Fruit fly (Drosophila melanogaster) whole organism, embryonic: ENCODE data around the gene Polr3A.

Experiments used
- Asciz ChIP-seq: fragments of 200-800 bp; sonication (Bioruptor generic); optimal IDR thresholded peaks from 2 replicates; lab custom pipeline; 2017; ENCODE audit warnings: missing biosample characterization, mild to moderate bottlenecking, missing genetic modification characterization, missing genetic modification reagents
- Atf-2 ChIP-seq: fragments of 200-800 bp; sonication (Bioruptor generic); optimal IDR thresholded peaks from 2 replicates; lab custom pipeline; 2016; ENCODE audit warnings: missing biosample characterization, missing genetic modification characterization
- CG11695 ChIP-seq: fragments of 200-800 bp; sonication (Bioruptor generic); IDR thresholded peaks from 3 replicates; pipeline ENCODE4 v1.3.6; 2022; ENCODE audit warnings: missing biosample characterization, missing genetic modification characterization
- CG12299 ChIP-seq: fragments of 200-800 bp; sonication (Bioruptor generic); optimal IDR thresholded peaks from 2 replicates; lab custom pipeline; 2018; ENCODE audit warnings: missing biosample characterization, mild to moderate bottlenecking, missing genetic modification characterization
- CG14050 ChIP-seq: fragments of 200-800 bp; sonication (Bioruptor generic); IDR thresholded peaks from 3 replicates; pipeline ENCODE4 v1.3.6; 2022; ENCODE audit warnings: missing biosample characterization, missing genetic modification characterization
- CG17361 ChIP-seq: fragments of 200-800 bp; sonication (Bioruptor generic); IDR thresholded peaks from 3 replicates; pipeline ENCODE4 v1.3.6; 2022; ENCODE audit warnings: missing biosample characterization, missing genetic modification characterization
- CG2199 ChIP-seq: fragments of 200-800 bp; sonication (Bioruptor generic); IDR thresholded peaks from 3 replicates; pipeline ENCODE4 v1.3.6; 2022; ENCODE audit warnings: missing biosample characterization, missing genetic modification characterization
- CG2202 ChIP-seq: fragments of 200-800 bp; sonication (Bioruptor generic); optimal IDR thresholded peaks from 2 replicates; lab custom pipeline; 2018; ENCODE audit warnings: missing biosample characterization, mild to moderate bottlenecking, missing genetic modification characterization
- CG2712 ChIP-seq: fragments of 200-800 bp; optimal IDR thresholded peaks from 3 replicates; lab custom pipeline; 2019; ENCODE audit warnings: missing biosample characterization, mild to moderate bottlenecking, missing genetic modification characterization, moderate library complexity
- CG3163 ChIP-seq: fragments of 200-800 bp; sonication (Bioruptor generic); optimal IDR thresholded peaks from 3 replicates; lab custom pipeline; 2016; ENCODE audit warnings: missing biosample characterization, missing genetic modification characterization
- CG33557 ChIP-seq: fragments of 200-800 bp; sonication (Bioruptor generic); optimal IDR thresholded peaks from 2 replicates; lab custom pipeline; 2019; ENCODE audit warnings: missing biosample characterization, mild to moderate bottlenecking, missing genetic modification characterization, moderate library complexity
- CG34422 ChIP-seq: fragments of 200-800 bp; sonication (Bioruptor generic); IDR thresholded peaks from 3 replicates; pipeline ENCODE4 v1.3.6; 2022; ENCODE audit warnings: missing biosample characterization, missing genetic modification characterization
- CG6683 ChIP-seq: fragments of 200-800 bp; sonication (Bioruptor generic); optimal IDR thresholded peaks from 2 replicates; lab custom pipeline; 2017; ENCODE audit warnings: missing biosample characterization, mild to moderate bottlenecking, missing genetic modification characterization, missing genetic modification reagents
- CG6791 ChIP-seq: fragments of 200-800 bp; sonication (Bioruptor generic); IDR thresholded peaks from 3 replicates; pipeline ENCODE4 v1.3.6; 2022; ENCODE audit warnings: missing biosample characterization, missing genetic modification characterization; ENCODE audit not compliant: partially characterized antibody
- CG7556 ChIP-seq: fragments of 200-800 bp; sonication (Bioruptor generic); optimal IDR thresholded peaks from 2 replicates; lab custom pipeline; 2017; ENCODE audit warnings: missing biosample characterization, mild to moderate bottlenecking, missing genetic modification characterization
- CG7745 ChIP-seq: fragments of 200-800 bp; sonication (Bioruptor generic); optimal IDR thresholded peaks from 2 replicates; lab custom pipeline; 2018; ENCODE audit warnings: missing biosample characterization, mild to moderate bottlenecking, missing genetic modification characterization, moderate library complexity
- CG8290 ChIP-seq, 3 experiments: fragments of 200-800 bp; sonication (Bioruptor generic); optimal IDR thresholded peaks; 2 replicates each; lab custom pipeline; 2016 to 2019; ENCODE audit warnings: missing biosample characterization in 3 of 3, missing genetic modification characterization in 3 of 3, mild to moderate bottlenecking in 2 of 3, moderate library complexity in 1 of 3
- CG9215 ChIP-seq: fragments of 200-800 bp; sonication (Bioruptor generic); IDR thresholded peaks from 2 replicates; pipeline ENCODE4 v1.3.6; 2022; ENCODE audit warnings: missing biosample characterization, missing genetic modification characterization
- E2f1 ChIP-seq: fragments of 200-800 bp; sonication (Bioruptor generic); IDR thresholded peaks from 2 replicates; pipeline ENCODE4 v1.3.6; 2022; ENCODE audit warnings: missing biosample characterization, missing genetic modification characterization
- ERR ChIP-seq: fragments of 200-800 bp; sonication (Bioruptor generic); optimal IDR thresholded peaks from 2 replicates; lab custom pipeline; 2016; ENCODE audit warnings: missing biosample characterization, missing genetic modification characterization
- HLH4C ChIP-seq: fragments of 200-800 bp; sonication (Bioruptor generic); IDR thresholded peaks from 3 replicates; pipeline ENCODE4 v1.3.6; 2022; ENCODE audit warnings: missing biosample characterization, missing genetic modification characterization; ENCODE audit not compliant: partially characterized antibody
- Lhr ChIP-seq: fragments of 200-800 bp; sonication (Bioruptor generic); optimal IDR thresholded peaks from 3 replicates; lab custom pipeline; 2017; ENCODE audit warnings: mild to moderate bottlenecking, missing biosample characterization, missing genetic modification reagents, missing genetic modification characterization
- Meics ChIP-seq: fragments of 200-800 bp; sonication (Bioruptor generic); optimal IDR thresholded peaks from 2 replicates; lab custom pipeline; 2017; ENCODE audit warnings: missing biosample characterization, mild to moderate bottlenecking, missing genetic modification characterization
- NC2α ChIP-seq: fragments of 200-800 bp; sonication (Bioruptor generic); optimal IDR thresholded peaks from 2 replicates; lab custom pipeline; 2016; ENCODE audit warnings: missing biosample characterization, missing genetic modification characterization
- NFAT ChIP-seq: fragments of 200-800 bp; sonication (Bioruptor generic); IDR thresholded peaks from 2 replicates; pipeline ENCODE4 v1.3.6; 2022; ENCODE audit warnings: missing biosample characterization, missing genetic modification characterization
- Scr ChIP-seq: fragments of 200-800 bp; sonication (Bioruptor generic); IDR thresholded peaks from 2 replicates; pipeline ENCODE4 v1.3.6; 2022; ENCODE audit warnings: missing biosample characterization, missing genetic modification characterization; ENCODE audit not compliant: partially characterized antibody
- Tbp ChIP-seq: fragments of >200 bp; optimal IDR thresholded peaks from 2 replicates; lab custom pipeline; 2018; ENCODE audit warnings: missing biosample characterization, missing genetic modification characterization
- bsh ChIP-seq, 2 experiments: fragments of 200-800 bp; sonication (Bioruptor generic); optimal IDR thresholded peaks; 2 replicates each; lab custom pipeline; 2017 to 2018; ENCODE audit warnings: mild to moderate bottlenecking in 2 of 2, missing biosample characterization in 2 of 2, missing genetic modification characterization in 2 of 2, moderate library complexity in 1 of 2
- cas ChIP-seq: fragments of 200-800 bp; sonication (Bioruptor generic); IDR thresholded peaks from 2 replicates; pipeline ENCODE4 v1.3.6; 2022; ENCODE audit warnings: missing biosample characterization, missing genetic modification characterization
- caup ChIP-seq: fragments of 200-800 bp; sonication (Bioruptor generic); optimal IDR thresholded peaks from 3 replicates; lab custom pipeline; 2017; ENCODE audit warnings: missing biosample characterization, mild to moderate bottlenecking, missing genetic modification characterization, moderate library complexity; ENCODE audit not compliant: severe bottlenecking
- chn ChIP-seq: fragments of 200-800 bp; sonication (Bioruptor generic); optimal IDR thresholded peaks from 2 replicates; lab custom pipeline; 2016; ENCODE audit warnings: missing biosample characterization, missing genetic modification characterization
- da ChIP-seq: fragments of 200-800 bp; sonication (Bioruptor generic); optimal IDR thresholded peaks from 2 replicates; lab custom pipeline; 2016; ENCODE audit warnings: missing biosample characterization, missing genetic modification characterization
- en ChIP-seq: fragments of 200-800 bp; sonication (Bioruptor generic); optimal IDR thresholded peaks from 2 replicates; lab custom pipeline; 2016; ENCODE audit warnings: missing biosample characterization, missing genetic modification characterization
- fd64A ChIP-seq: fragments of 200-800 bp; sonication (Bioruptor generic); optimal IDR thresholded peaks from 3 replicates; lab custom pipeline; 2018; ENCODE audit warnings: missing biosample characterization, mild to moderate bottlenecking, missing genetic modification characterization
- fu2 ChIP-seq: fragments of 200-800 bp; sonication (Bioruptor generic); optimal IDR thresholded peaks from 2 replicates; lab custom pipeline; 2016; ENCODE audit warnings: missing biosample characterization, missing genetic modification characterization
- gfzf ChIP-seq: fragments of 200-800 bp; sonication (Bioruptor generic); optimal IDR thresholded peaks from 2 replicates; lab custom pipeline; 2016; ENCODE audit warnings: missing biosample characterization, mild to moderate bottlenecking, missing genetic modification characterization, moderate library complexity
- hkb ChIP-seq, 2 experiments: fragments of 200-800 bp in 1 of 2; fragments of >200 bp in 1 of 2; sonication (Bioruptor generic) in 1 of 2; IDR thresholded peaks in 1 of 2; optimal IDR thresholded peaks in 1 of 2; 2 replicates each; pipeline versions ENCODE4 v1.3.6 to Lab custom; 2017 to 2022; ENCODE audit warnings: missing biosample characterization in 1 of 2, missing genetic modification characterization in 1 of 2
- lbe ChIP-seq: fragments of 200-800 bp; sonication (Bioruptor generic); optimal IDR thresholded peaks from 2 replicates; lab custom pipeline; 2016; ENCODE audit warnings: missing biosample characterization, mild to moderate bottlenecking, missing genetic modification characterization
- luna ChIP-seq: fragments of 200-800 bp; sonication (Bioruptor generic); optimal IDR thresholded peaks from 2 replicates; lab custom pipeline; 2016; ENCODE audit warnings: missing biosample characterization, missing genetic modification characterization
- nerfin-1 ChIP-seq: fragments of 200-800 bp; sonication (Bioruptor generic); optimal IDR thresholded peaks from 3 replicates; lab custom pipeline; 2019; ENCODE audit warnings: missing biosample characterization, mild to moderate bottlenecking, missing genetic modification characterization, moderate library complexity
- odd ChIP-seq: fragments of 200-800 bp; sonication (Bioruptor generic); optimal IDR thresholded peaks from 2 replicates; lab custom pipeline; 2017; ENCODE audit warnings: missing biosample characterization, mild to moderate bottlenecking, missing genetic modification characterization
- onecut ChIP-seq: fragments of 200-800 bp; sonication (Bioruptor generic); IDR thresholded peaks from 2 replicates; pipeline ENCODE4 v1.3.6; 2022; ENCODE audit warnings: missing biosample characterization, missing genetic modification characterization
- pho ChIP-seq: fragments of 200-800 bp; sonication (Bioruptor generic); optimal IDR thresholded peaks from 2 replicates; lab custom pipeline; 2016; ENCODE audit warnings: missing biosample characterization, missing genetic modification characterization
- sc ChIP-seq, 3 experiments: fragments of >200 bp in 2 of 3; fragments of 200-800 bp in 1 of 3; sonication (Bioruptor generic) in 1 of 3; optimal IDR thresholded peaks; 2 replicates in 2 of 3; 3 replicates in 1 of 3; lab custom pipeline; 2017; ENCODE audit warnings: mild to moderate bottlenecking in 1 of 3, missing biosample characterization in 1 of 3, missing genetic modification characterization in 1 of 3, missing genetic modification reagents in 1 of 3
- schlank ChIP-seq: fragments of 200-800 bp; sonication (Bioruptor generic); optimal IDR thresholded peaks from 2 replicates; lab custom pipeline; 2018; ENCODE audit warnings: missing biosample characterization, mild to moderate bottlenecking, missing genetic modification characterization
- slp2 ChIP-seq: fragments of 200-800 bp; sonication (Bioruptor generic); optimal IDR thresholded peaks from 2 replicates; lab custom pipeline; 2016; ENCODE audit warnings: missing biosample characterization, missing genetic modification characterization

Gene Polr3A

DNA sequence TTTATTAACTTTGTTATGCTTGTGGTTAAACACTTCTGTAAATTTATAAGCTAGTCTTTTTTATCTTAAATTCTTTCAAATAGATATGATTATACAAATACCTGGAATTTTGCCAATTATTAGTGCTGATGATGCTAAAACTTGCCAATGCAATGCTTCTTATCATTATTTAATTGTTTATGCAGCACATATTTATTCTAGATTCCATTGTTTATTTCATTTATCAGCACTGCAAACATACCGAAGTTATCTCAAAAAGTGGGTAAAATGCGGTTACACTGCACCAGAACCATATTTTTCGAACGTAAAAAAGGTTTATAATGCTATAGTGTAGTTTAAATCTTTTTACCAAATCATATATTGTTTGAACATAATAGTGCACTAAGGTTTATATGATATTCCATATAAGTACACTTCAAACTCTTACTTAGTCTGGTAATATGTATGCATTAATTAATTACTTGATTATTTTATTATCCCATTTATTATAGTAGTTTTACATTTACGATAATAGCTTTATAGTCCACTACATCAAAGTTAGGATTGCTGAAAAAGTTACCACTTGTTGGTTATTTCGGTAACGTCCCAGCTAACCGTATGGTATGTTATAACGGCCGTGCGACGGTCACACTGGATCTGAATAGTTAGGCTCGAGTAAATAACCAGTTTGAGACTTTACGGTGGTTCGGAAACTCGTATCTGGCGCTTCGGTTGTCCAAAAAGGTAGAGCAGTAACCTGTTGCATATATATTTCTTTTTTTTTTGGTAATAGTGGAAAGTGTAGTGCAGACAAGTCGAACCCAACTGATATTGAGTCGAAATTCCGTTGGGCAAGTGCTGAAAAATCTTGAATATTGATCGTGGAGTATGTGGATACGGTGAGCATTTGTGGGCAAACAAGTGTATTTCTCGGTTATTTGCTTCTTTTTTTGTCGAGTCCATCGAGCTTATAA, 25.8 kb downstream of the Polr3A start, which contains the start of gene Rhp (continued):
- peak; percentile 35 for TF ChIP-seq fd64A (GFP tag; lab: Kevin White, UChicago)
- TF ChIP-seq CG6791 (GFP tag; lab: Robert Waterston, UW) = peak; percentile 15; the same call in 1 of the 3 replicates
- TF ChIP-seq CG9215 (GFP tag; lab: Robert Waterston, UW) = no peak
- no peak for TF ChIP-seq NFAT (GFP tag; lab: Robert Waterston, UW)
- no peak for TF ChIP-seq sc (optimal IDR thresholded peaks at IDR 0.05; lab: Kevin White, UChicago)
- TF ChIP-seq sc (GFP tag; optimal IDR thresholded peaks at IDR 0.05; lab: Kevin White, UChicago) = no peak
- TF ChIP-seq caup = peak; percentile 31
- peak; percentile 51 for TF ChIP-seq Meics
- peak in 1 of 2 experiments; percentile 65 for TF ChIP-seq bsh (GFP tag; optimal IDR thresholded peaks at IDR 0.05; lab: Kevin White, UChicago)
- TF ChIP-seq CG11695 = 0 out of 3 replicates have a peak, but pooled peaks have one; percentile 34
- TF ChIP-seq Tbp (GFP tag; lab: Kevin White, UChicago) = no peak
- TF ChIP-seq Atf-2 (GFP tag; lab: Kevin White, UChicago) = no peak
- no peak for TF ChIP-seq CG3163 (GFP tag; lab: Kevin White, UChicago)
- TF ChIP-seq nerfin-1 (tag; lab: Kevin White, UChicago) = peak; percentile 49
- peak; percentile 24 for TF ChIP-seq Lhr (GFP tag; lab: Kevin White, UChicago)
- no peak for TF ChIP-seq hkb (optimal IDR thresholded peaks at IDR 0.05; lab: Kevin White, UChicago)
- TF ChIP-seq hkb (GFP tag; IDR thresholded peaks at IDR 0.05; lab: Robert Waterston, UW) = peak; percentile 66
- TF ChIP-seq chn = no peak
- TF ChIP-seq CG33557 (GFP tag; lab: Kevin White, UChicago) = peak; percentile 68
- TF ChIP-seq pho (GFP tag; lab: Kevin White, UChicago) = no peak
- no peak for TF ChIP-seq schlank
- TF ChIP-seq CG7745 (tag; lab: Kevin White, UChicago) = no peak
- TF ChIP-seq CG8290 (GFP tag; optimal IDR thresholded peaks at IDR 0.05; lab: Kevin White, UChicago) = no peak
- TF ChIP-seq CG8290 (tag; optimal IDR thresholded peaks at IDR 0.05; lab: Kevin White, UChicago) = peak in 1 of 2 experiments; percentile 84
- TF ChIP-seq Asciz (GFP tag; lab: Kevin White, UChicago) = peak; percentile 64
- TF ChIP-seq onecut (GFP tag; lab: Robert Waterston, UW) = peak; percentile 49
- TF ChIP-seq E2f1 = no peak; the same call in 1 of the 2 replicates
- peak; percentile 23; the same call in 1 of the 3 replicates for TF ChIP-seq HLH4C
- TF ChIP-seq Scr = no peak; the same call in 1 of the 2 replicates
- TF ChIP-seq da (GFP tag; lab: Kevin White, UChicago) = no peak
- TF ChIP-seq lbe (GFP tag; lab: Kevin White, UChicago) = peak; percentile 56
- TF ChIP-seq slp2 (GFP tag; lab: Kevin White, UChicago) = no peak
- no peak for TF ChIP-seq ERR
- TF ChIP-seq CG14050 (GFP tag; lab: Robert Waterston, UW) = 0 out of 3 replicates have a peak, but pooled peaks have one; percentile 9
- TF ChIP-seq odd (GFP tag; lab: Kevin White, UChicago) = peak; percentile 58
- peak; percentile 23 for TF ChIP-seq CG6683 (GFP tag; lab: Kevin White, UChicago)
- TF ChIP-seq fu2 = no peak
- no peak for TF ChIP-seq NC2α (GFP tag; lab: Kevin White, UChicago)
- TF ChIP-seq CG12299 (tag; lab: Kevin White, UChicago) = peak; percentile 65
- peak; percentile 26 for TF ChIP-seq CG2712 (tag; lab: Kevin White, UChicago)
- TF ChIP-seq cas (GFP tag; lab: Robert Waterston, UW) = no peak
- peak; percentile 39 for TF ChIP-seq CG2202 (tag; lab: Kevin White, UChicago)
- no peak for TF ChIP-seq luna (GFP tag; lab: Kevin White, UChicago)
- peak; percentile 71 for TF ChIP-seq gfzf (GFP tag; lab: Kevin White, UChicago)
- TF ChIP-seq CG7556 (GFP tag; lab: Kevin White, UChicago) = peak; percentile 12
- peak; percentile 68; the same call in 1 of the 3 replicates for TF ChIP-seq CG2199 (GFP tag; lab: Robert Waterston, UW)
- no peak for TF ChIP-seq en (GFP tag; lab: Kevin White, UChicago)
- TF ChIP-seq CG34422 = no peak
- peak; percentile 37; the same call in 1 of the 3 replicates for TF ChIP-seq CG17361 (GFP tag; lab: Robert Waterston, UW)
